Worm (Caenorhabditis elegans) whole organism, young adult: ENCODE measurements around the gene xpf-1.

Experiments used
- B0035.1 ChIP-seq: sonication (generic microtip); optimal IDR thresholded peaks from 2 replicates; lab custom pipeline; 2016; ENCODE audit warnings: missing genetic modification characterization, mild to moderate bottlenecking, missing compliant biosample characterization, missing genotype, missing genetic modification reagents
- B0336.3 ChIP-seq: fragments of 200-800 bp; sonication (Bioruptor generic); IDR thresholded peaks from 2 replicates; pipeline ENCODE4 v1.3.6; 2022; ENCODE audit warnings: missing genetic modification characterization, missing compliant biosample characterization
- F10E7.11 ChIP-seq: sonication (generic microtip); optimal IDR thresholded peaks from 2 replicates; lab custom pipeline; 2017; ENCODE audit warnings: mild to moderate bottlenecking, missing genetic modification characterization, moderate library complexity, missing compliant biosample characterization
- F49E8.2 ChIP-seq: sonication (generic microtip); optimal IDR thresholded peaks from 3 replicates; lab custom pipeline; 2017; ENCODE audit warnings: missing genetic modification characterization, mild to moderate bottlenecking, missing compliant biosample characterization, antibody characterized with exemption, moderate library complexity; ENCODE audit not compliant: insufficient read depth
- F52B5.7 ChIP-seq: sonication (generic microtip); optimal IDR thresholded peaks from 2 replicates; lab custom pipeline; 2016; ENCODE audit warnings: mild to moderate bottlenecking, missing genetic modification characterization, missing compliant biosample characterization
- F57C9.4 ChIP-seq: sonication (generic microtip); optimal IDR thresholded peaks from 2 replicates; lab custom pipeline; 2017; ENCODE audit warnings: mild to moderate bottlenecking, missing genetic modification characterization, missing compliant biosample characterization
- K11D2.4 ChIP-seq: fragments of 200-800 bp; sonication (Bioruptor generic); IDR thresholded peaks from 2 replicates; pipeline ENCODE4 v1.3.6; 2022; ENCODE audit warnings: missing genetic modification reagents, missing genetic modification characterization, missing compliant biosample characterization
- Y53G8AR.9 ChIP-seq: fragments of 200-800 bp; sonication (Bioruptor generic); conservative IDR thresholded peaks from 2 replicates; pipeline ENCODE4 v1.3.6; 2022; ENCODE audit warnings: missing genetic modification reagents, missing genetic modification characterization, missing compliant biosample characterization
- Y95B8A.8 ChIP-seq: fragments of 200-800 bp; sonication (Bioruptor generic); IDR thresholded peaks from 2 replicates; pipeline ENCODE4 v1.3.6; 2022; ENCODE audit warnings: missing genetic modification reagents, missing genetic modification characterization, missing compliant biosample characterization
- ZK185.1 ChIP-seq: sonication (generic microtip); optimal IDR thresholded peaks from 2 replicates; lab custom pipeline; 2016; ENCODE audit warnings: mild to moderate bottlenecking, missing genetic modification characterization, missing compliant biosample characterization; ENCODE audit not compliant: poor library complexity, severe bottlenecking
- akir-1 ChIP-seq: fragments of 200-800 bp; sonication (Bioruptor generic); optimal IDR thresholded peaks from 2 replicates; lab custom pipeline; 2018; ENCODE audit warnings: mild to moderate bottlenecking, missing genetic modification characterization, moderate library complexity, missing compliant biosample characterization
- aptf-3 ChIP-seq: fragments of 200-800 bp; sonication (Bioruptor generic); IDR thresholded peaks from 2 replicates; pipeline ENCODE4 v1.3.6; 2022; ENCODE audit warnings: missing genetic modification characterization, missing compliant biosample characterization
- atf-7 ChIP-seq: sonication (generic microtip); optimal IDR thresholded peaks from 2 replicates; lab custom pipeline; 2017; ENCODE audit warnings: mild to moderate bottlenecking, missing genetic modification characterization, missing compliant biosample characterization
- athp-1 ChIP-seq: sonication (generic microtip); optimal IDR thresholded peaks from 2 replicates; lab custom pipeline; 2017; ENCODE audit warnings: mild to moderate bottlenecking, missing genetic modification characterization, missing compliant biosample characterization
- bed-2 ChIP-seq: fragments of 200-800 bp; sonication (Bioruptor generic); IDR thresholded peaks from 2 replicates; pipeline ENCODE4 v1.3.6; 2022; ENCODE audit warnings: missing genetic modification reagents, missing genetic modification characterization, missing compliant biosample characterization
- cebp-1 ChIP-seq, 2 experiments: fragments of 200-800 bp in 1 of 2; sonication (Bioruptor generic) in 1 of 2; sonication (generic microtip) in 1 of 2; IDR thresholded peaks in 1 of 2; optimal IDR thresholded peaks in 1 of 2; 2 replicates each; pipeline versions ENCODE4 v1.3.6 to Lab custom; 2017 to 2022; ENCODE audit warnings: missing compliant biosample characterization in 2 of 2, missing genetic modification characterization in 2 of 2, mild to moderate bottlenecking in 1 of 2, missing genetic modification reagents in 1 of 2, moderate library complexity in 1 of 2
- cebp-2 ChIP-seq: fragments of 200-800 bp; sonication (Bioruptor generic); IDR thresholded peaks from 2 replicates; pipeline ENCODE4 v1.3.6; 2022; ENCODE audit warnings: missing genetic modification characterization, missing compliant biosample characterization
- ceh-100 ChIP-seq: fragments of 200-800 bp; sonication (Bioruptor generic); IDR thresholded peaks from 2 replicates; pipeline ENCODE4 v1.3.6; 2022; ENCODE audit warnings: missing genetic modification reagents, missing genetic modification characterization, missing compliant biosample characterization
- ceh-79 ChIP-seq: sonication (generic microtip); optimal IDR thresholded peaks from 2 replicates; lab custom pipeline; 2017; ENCODE audit warnings: mild to moderate bottlenecking, missing genetic modification characterization, missing compliant biosample characterization
- dox-1 ChIP-seq: fragments of 200-800 bp; sonication (Bioruptor generic); IDR thresholded peaks from 2 replicates; pipeline ENCODE4 v1.3.6; 2022; ENCODE audit warnings: missing genetic modification reagents, missing genetic modification characterization, missing compliant biosample characterization
- dpl-1 ChIP-seq: fragments of 150-350 bp; optimal IDR thresholded peaks from 2 replicates; lab custom pipeline; 2014; ENCODE audit warnings: missing biosample characterization, missing genetic modification reagents, missing genetic modification characterization
- egrh-3 ChIP-seq: fragments of 200-800 bp; sonication (Bioruptor generic); IDR thresholded peaks from 2 replicates; pipeline ENCODE4 v1.3.6; 2022; ENCODE audit warnings: missing genetic modification reagents, missing genetic modification characterization, missing compliant biosample characterization
- ekl-4 ChIP-seq: fragments of 200-800 bp; sonication (Bioruptor generic); IDR thresholded peaks from 2 replicates; pipeline ENCODE4 v1.3.6; 2022; ENCODE audit warnings: missing genetic modification reagents, missing genetic modification characterization, missing compliant biosample characterization
- gei-17 ChIP-seq: fragments of 200-800 bp; sonication (Bioruptor generic); optimal IDR thresholded peaks from 2 replicates; lab custom pipeline; 2018; ENCODE audit warnings: mild to moderate bottlenecking, missing genetic modification characterization, missing compliant biosample characterization
- hlh-26 ChIP-seq: fragments of 200-800 bp; sonication (Bioruptor generic); conservative IDR thresholded peaks from 2 replicates; pipeline ENCODE4 v1.3.6; 2022; ENCODE audit warnings: missing genetic modification reagents, missing genetic modification characterization, missing compliant biosample characterization
- hrde-1 ChIP-seq: sonication (generic microtip); optimal IDR thresholded peaks from 2 replicates; lab custom pipeline; 2016; ENCODE audit warnings: missing genetic modification characterization, mild to moderate bottlenecking, missing compliant biosample characterization, moderate library complexity, missing genotype, missing genetic modification reagents, borderline replicate concordance
- let-607 ChIP-seq, 2 experiments: fragments of 200-800 bp in 1 of 2; sonication (Bioruptor generic) in 1 of 2; sonication (generic microtip) in 1 of 2; optimal IDR thresholded peaks; 2 replicates each; lab custom pipeline; 2016 to 2018; ENCODE audit warnings: mild to moderate bottlenecking in 2 of 2, missing compliant biosample characterization in 2 of 2, missing genetic modification characterization in 2 of 2, moderate library complexity in 2 of 2, missing genotype in 1 of 2
- lin-26 ChIP-seq: fragments of 200-800 bp; sonication (Bioruptor generic); IDR thresholded peaks from 2 replicates; pipeline ENCODE4 v1.3.6; 2022; ENCODE audit warnings: missing genetic modification reagents, missing genetic modification characterization, missing compliant biosample characterization
- lin-35 ChIP-seq, 3 experiments: fragments of 150-350 bp in 2 of 3; sonication (generic microtip) in 1 of 3; optimal IDR thresholded peaks; 2 replicates each; lab custom pipeline; 2014 to 2018; ENCODE audit warnings: missing biosample characterization in 3 of 3, missing genetic modification characterization in 3 of 3, missing genetic modification reagents in 3 of 3
- lin-40 ChIP-seq: sonication (generic microtip); optimal IDR thresholded peaks from 2 replicates; lab custom pipeline; 2016; ENCODE audit warnings: missing genetic modification characterization, mild to moderate bottlenecking, missing compliant biosample characterization, missing genotype, missing genetic modification reagents
- madf-10 ChIP-seq: sonication (generic microtip); optimal IDR thresholded peaks from 2 replicates; lab custom pipeline; 2016; ENCODE audit warnings: mild to moderate bottlenecking, missing genetic modification characterization, missing compliant biosample characterization
- mcd-1 ChIP-seq: fragments of 200-800 bp; sonication (Bioruptor generic); IDR thresholded peaks from 2 replicates; pipeline ENCODE4 v1.3.6; 2022; ENCODE audit warnings: missing genetic modification reagents, missing genetic modification characterization, missing compliant biosample characterization
- mel-28 ChIP-seq: sonication (generic microtip); optimal IDR thresholded peaks from 2 replicates; lab custom pipeline; 2016; ENCODE audit warnings: borderline replicate concordance, mild to moderate bottlenecking, missing genetic modification characterization, missing compliant biosample characterization
- mes-4 ChIP-seq: sonication (generic microtip); optimal IDR thresholded peaks from 2 replicates; lab custom pipeline; 2016; ENCODE audit warnings: missing genotype, missing genetic modification characterization, missing compliant biosample characterization
- nfyb-1 ChIP-seq: fragments of 200-800 bp; sonication (Bioruptor generic); IDR thresholded peaks from 2 replicates; pipeline ENCODE4 v1.3.6; 2022; ENCODE audit warnings: missing genetic modification reagents, missing genetic modification characterization, missing compliant biosample characterization
- nhr-90 ChIP-seq: sonication (generic microtip); optimal IDR thresholded peaks from 2 replicates; lab custom pipeline; 2016; ENCODE audit warnings: missing genotype, mild to moderate bottlenecking, missing genetic modification characterization, missing compliant biosample characterization
- pbrm-1 ChIP-seq: fragments of 200-800 bp; sonication (Bioruptor generic); IDR thresholded peaks from 2 replicates; pipeline ENCODE4 v1.3.6; 2022; ENCODE audit warnings: missing genetic modification reagents, missing genetic modification characterization, missing compliant biosample characterization
- rcor-1 ChIP-seq: fragments of 200-800 bp; sonication (Bioruptor generic); IDR thresholded peaks from 2 replicates; pipeline ENCODE4 v1.3.6; 2022; ENCODE audit warnings: missing genetic modification reagents, missing genetic modification characterization, missing compliant biosample characterization
- repo-1 ChIP-seq: sonication (generic microtip); optimal IDR thresholded peaks from 2 replicates; lab custom pipeline; 2017; ENCODE audit warnings: mild to moderate bottlenecking, missing genetic modification characterization, missing compliant biosample characterization
- snpc-4 ChIP-seq, 5 experiments: fragments of 150-350 bp in 1 of 5; sonication (generic microtip) in 4 of 5; optimal IDR thresholded peaks; 2 replicates each; lab custom pipeline; 2014 to 2018; ENCODE audit warnings: missing genetic modification characterization in 5 of 5, missing biosample characterization in 3 of 5, antibody characterized with exemption in 2 of 5, mild to moderate bottlenecking in 2 of 5, missing compliant biosample characterization in 2 of 5, missing genotype in 2 of 5, moderate library complexity in 2 of 5, missing genetic modification reagents in 1 of 5
- somi-1 ChIP-seq: fragments of 200-800 bp; sonication (Bioruptor generic); optimal IDR thresholded peaks from 2 replicates; lab custom pipeline; 2018; ENCODE audit warnings: mild to moderate bottlenecking, missing genetic modification characterization, missing compliant biosample characterization
- zfh-2 ChIP-seq: fragments of 200-800 bp; sonication (Bioruptor generic); conservative IDR thresholded peaks from 2 replicates; pipeline ENCODE4 v1.3.6; 2022; ENCODE audit warnings: missing genetic modification reagents, missing genetic modification characterization, missing compliant biosample characterization
- zim-3 ChIP-seq: sonication (generic microtip); optimal IDR thresholded peaks from 2 replicates; lab custom pipeline; 2017; ENCODE audit warnings: mild to moderate bottlenecking, missing genetic modification characterization, moderate library complexity, missing compliant biosample characterization
- ztf-6 ChIP-seq: fragments of 200-800 bp; sonication (Bioruptor generic); IDR thresholded peaks from 2 replicates; pipeline ENCODE4 v1.3.6; 2022; ENCODE audit warnings: missing genetic modification reagents, missing genetic modification characterization, missing compliant biosample characterization

Gene xpf-1

DNA sequence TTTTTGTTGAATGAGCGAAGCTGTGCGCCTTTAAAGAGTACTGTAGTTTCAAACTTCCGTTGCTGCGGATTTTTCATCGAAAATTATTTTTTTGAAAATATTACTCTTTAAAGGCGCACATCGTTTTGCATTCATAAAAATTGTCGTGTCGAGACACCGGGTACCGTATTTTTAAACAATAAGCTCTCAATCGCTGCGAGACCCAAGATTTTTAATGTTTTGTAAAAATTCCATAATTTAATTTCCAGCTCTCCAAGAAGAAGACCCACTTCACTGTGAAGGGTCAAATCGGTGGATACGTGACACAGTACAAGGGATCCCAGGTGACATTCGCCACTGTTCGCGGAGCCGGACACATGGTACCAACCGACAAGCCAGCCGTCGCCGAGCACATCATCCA is 46.3 kb downstream of the xpf-1 start (continued):
- TF ChIP-seq B0035.1 (no peak), akir-1 (GFP tag; lab: Kevin White, UChicago) (no peak), F49E8.2 (no peak), Y95B8A.8 (no peak), aptf-3 (GFP tag; lab: Robert Waterston, UW) (no peak), ztf-6 (GFP tag; lab: Robert Waterston, UW) (no peak), gei-17 (no peak), cebp-2 (GFP tag; lab: Robert Waterston, UW) (peak; percentile 56; the same call in 1 of the 2 replicates), hlh-26 (GFP tag; lab: Robert Waterston, UW) (no peak)

DNA sequence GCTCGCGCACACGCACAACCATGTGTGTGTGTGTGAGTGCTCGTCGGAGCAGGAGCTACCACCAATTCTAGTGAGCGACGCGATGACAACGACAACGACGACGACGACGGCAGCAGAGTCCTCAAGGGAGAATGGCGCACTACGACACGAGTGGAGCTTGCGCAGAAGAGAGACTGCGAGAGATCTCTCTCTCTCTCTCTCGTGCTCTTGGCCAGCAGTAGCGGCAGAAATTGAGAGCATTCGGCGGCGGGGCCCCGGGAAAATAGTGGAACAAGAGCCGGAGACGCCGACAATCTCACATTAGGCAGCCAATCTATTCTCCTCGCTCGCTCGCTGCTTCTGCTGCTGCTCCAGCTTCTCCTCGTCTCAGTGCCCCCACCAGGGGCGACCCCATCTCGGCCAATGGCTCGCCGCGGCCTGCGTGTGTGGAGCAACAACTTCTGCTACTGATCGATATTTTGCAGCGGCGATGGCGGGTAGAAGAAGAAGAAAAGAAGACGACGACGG is 50.9 kb downstream of the xpf-1 start:
- TF ChIP-seq gei-17 (peak; percentile 33), mel-28 (tag; lab: Kevin White, UChicago) (no peak), Y53G8AR.9 (GFP tag; lab: Robert Waterston, UW) (no peak), lin-40 (tag; lab: Kevin White, UChicago) (peak; percentile 66), K11D2.4 (GFP tag; lab: Robert Waterston, UW) (0 out of 2 replicates have a peak, but pooled peaks have one; percentile 37), zfh-2 (GFP tag; lab: Robert Waterston, UW) (peak; percentile 99), rcor-1 (GFP tag; lab: Robert Waterston, UW) (0 out of 2 replicates have a peak, but pooled peaks have one; percentile 35), somi-1 (GFP tag; lab: Kevin White, UChicago) (no peak), B0035.1 (peak; percentile 54), F57C9.4 (tag; lab: Kevin White, UChicago) (peak; percentile 30), nfyb-1 (GFP tag; lab: Robert Waterston, UW) (0 out of 2 replicates have a peak, but pooled peaks have one; percentile 24), atf-7 (tag; lab: Kevin White, UChicago) (peak; percentile 45), mcd-1 (peak; percentile 52; the same call in 1 of the 2 replicates), pbrm-1 (GFP tag; lab: Robert Waterston, UW) (peak; percentile 51; the same call in 1 of the 2 replicates), zim-3 (tag; lab: Kevin White, UChicago) (peak; percentile 72), cebp-1 (GFP tag; IDR thresholded peaks at IDR 0.05; lab: Robert Waterston, UW) (no peak), cebp-1 (tag; optimal IDR thresholded peaks at IDR 0.05; lab: Kevin White, UChicago) (peak; percentile 69), dpl-1 (GFP tag; lab: Kevin White, UChicago) (no peak), madf-10 (peak; percentile 57), ceh-79 (tag; lab: Kevin White, UChicago) (no peak), F10E7.11 (tag; lab: Kevin White, UChicago) (peak; percentile 35), ekl-4 (peak; percentile 55), B0336.3 (GFP tag; lab: Robert Waterston, UW) (peak; percentile 56; the same call in 1 of the 2 replicates), let-607 (tag; optimal IDR thresholded peaks at IDR 0.05; lab: Kevin White, UChicago) (peak in 1 of 2 experiments; percentile 18), hrde-1 (no peak), lin-26 (GFP tag; lab: Robert Waterston, UW) (0 out of 2 replicates have a peak, but pooled peaks have one; percentile 44), nhr-90 (tag; lab: Kevin White, UChicago) (peak; percentile 8), ZK185.1 (tag; lab: Kevin White, UChicago) (peak; percentile 48), bed-2 (GFP tag; lab: Robert Waterston, UW) (peak; percentile 23; the same call in 1 of the 2 replicates), cebp-2 (GFP tag; lab: Robert Waterston, UW) (0 out of 2 replicates have a peak, but pooled peaks have one; percentile 42), snpc-4 (GFP tag; optimal IDR thresholded peaks at IDR 0.05; lab: Kevin White, UChicago) (no peak), snpc-4 (tag; optimal IDR thresholded peaks at IDR 0.05; lab: Kevin White, UChicago) (peak in 1 of 4 experiments; percentile 45), ceh-100 (GFP tag; lab: Robert Waterston, UW) (peak; percentile 36; the same call in 1 of the 2 replicates), mes-4 (no peak), F52B5.7 (peak; percentile 60), egrh-3 (GFP tag; lab: Robert Waterston, UW) (peak; percentile 94), repo-1 (peak; percentile 52), lin-35 (GFP tag; optimal IDR thresholded peaks at IDR 0.05; lab: Kevin White, UChicago) (peak in 1 of 3 experiments; percentile 41), athp-1 (tag; lab: Kevin White, UChicago) (peak; percentile 36), dox-1 (GFP tag; lab: Robert Waterston, UW) (peak; percentile 37; the same call in 1 of the 2 replicates)
